Fruit fly (Drosophila melanogaster) Kc167 (cell line): ENCODE results near the gene CG12715.

ENCODE experiments used
- Myc ChIP-seq: fragments of >200 bp; optimal IDR thresholded peaks from 2 replicates; lab custom pipeline; 2017; ENCODE audit warnings: missing external identifiers
- h ChIP-seq: fragments of >200 bp; optimal IDR thresholded peaks from 3 replicates; lab custom pipeline; 2018; ENCODE audit warnings: missing external identifiers
- psq ChIP-seq: fragments of >200 bp; optimal IDR thresholded peaks from 2 replicates; lab custom pipeline; 2017; ENCODE audit warnings: missing external identifiers
- ttk ChIP-seq: sonication (Bioruptor generic); optimal IDR thresholded peaks from 2 replicates; lab custom pipeline; 2017; ENCODE audit warnings: missing external identifiers

dm6 chrX:13089920-13090655 is 35.0 kb upstream of the CG12715 start, which contains the start of gene hep:
- TF ChIP-seq Myc (lab: Kevin White, UChicago) (no peak), psq (lab: Kevin White, UChicago) (no peak), ttk (lab: Kevin White, UChicago) (no peak), h (no peak)
